Worm (Caenorhabditis elegans) whole organism, L1 larva: ENCODE measurements around the gene fbxa-135.

Source experiments
- C16A3.4 ChIP-seq: fragments of 150-350 bp; optimal IDR thresholded peaks from 2 replicates; lab custom pipeline; 2014; ENCODE audit warnings: missing biosample characterization, missing genetic modification characterization
- F16B12.6 ChIP-seq: fragments of 150-350 bp; optimal IDR thresholded peaks from 2 replicates; lab custom pipeline; 2014; ENCODE audit warnings: missing biosample characterization, missing genetic modification characterization
- aly-2 ChIP-seq: fragments of 150-350 bp; optimal IDR thresholded peaks from 2 replicates; lab custom pipeline; 2014; ENCODE audit warnings: missing biosample characterization, missing genetic modification characterization
- ceh-90 ChIP-seq: sonication (generic microtip); optimal IDR thresholded peaks from 2 replicates; lab custom pipeline; 2016; ENCODE audit warnings: missing genetic modification characterization, missing compliant biosample characterization
- dpl-1 ChIP-seq, 3 experiments: fragments of 150-350 bp in 2 of 3; sonication (generic microtip) in 1 of 3; optimal IDR thresholded peaks; 2 replicates each; lab custom pipeline; 2014 to 2017; ENCODE audit warnings: missing biosample characterization in 3 of 3, missing genetic modification characterization in 3 of 3, missing genetic modification reagents in 3 of 3
- dsc-1 ChIP-seq: sonication (generic microtip); optimal IDR thresholded peaks from 2 replicates; lab custom pipeline; 2016; ENCODE audit warnings: mild to moderate bottlenecking, missing genetic modification characterization, missing compliant biosample characterization
- efl-1 ChIP-seq, 4 experiments: fragments of 150-350 bp; optimal IDR thresholded peaks in 3 of 4; peaks in 1 of 4; 1 replicate in 1 of 4; 2 replicates in 3 of 4; lab custom pipeline; 2014; ENCODE audit warnings: missing biosample characterization in 2 of 4, missing genetic modification characterization in 2 of 4, missing genetic modification reagents in 2 of 4
- efl-3 ChIP-seq: fragments of 200-800 bp; sonication (Bioruptor generic); optimal IDR thresholded peaks from 2 replicates; lab custom pipeline; 2018; ENCODE audit warnings: mild to moderate bottlenecking, missing genetic modification characterization, missing compliant biosample characterization
- egl-13 ChIP-seq: sonication (generic microtip); optimal IDR thresholded peaks from 2 replicates; lab custom pipeline; 2016; ENCODE audit warnings: missing genotype, missing genetic modification reagents, missing genetic modification characterization, missing compliant biosample characterization
- elt-2 ChIP-seq: sonication (generic microtip); optimal IDR thresholded peaks from 2 replicates; lab custom pipeline; 2016; ENCODE audit warnings: missing genetic modification characterization, mild to moderate bottlenecking, inconsistent platforms, missing compliant biosample characterization, missing genetic modification reagents
- ets-5 ChIP-seq: fragments of 200-800 bp; sonication (Bioruptor generic); IDR thresholded peaks from 2 replicates; pipeline ENCODE4 v1.3.6; 2022; ENCODE audit warnings: missing genetic modification characterization, missing compliant biosample characterization
- fkh-4 ChIP-seq: sonication (generic microtip); optimal IDR thresholded peaks from 2 replicates; lab custom pipeline; 2016; ENCODE audit warnings: missing compliant biosample characterization, missing genetic modification characterization, borderline replicate concordance
- isw-1 ChIP-seq: fragments of 200-800 bp; sonication (Bioruptor generic); IDR thresholded peaks from 2 replicates; pipeline ENCODE4 v1.3.6; 2022; ENCODE audit warnings: missing genetic modification characterization, missing compliant biosample characterization
- lin-15B ChIP-seq: fragments of 150-350 bp; sonication (generic microtip); optimal IDR thresholded peaks from 3 replicates; lab custom pipeline; 2014; ENCODE audit warnings: missing biosample characterization, missing genetic modification characterization
- lin-35 ChIP-seq, 2 experiments: fragments of 150-350 bp; optimal IDR thresholded peaks; 2 replicates each; lab custom pipeline; 2014; ENCODE audit warnings: missing biosample characterization in 2 of 2, missing genetic modification characterization in 2 of 2, missing genetic modification reagents in 2 of 2
- lin-39 ChIP-seq: fragments of 150-350 bp; optimal IDR thresholded peaks from 2 replicates; lab custom pipeline; 2014; ENCODE audit warnings: missing biosample characterization, missing genetic modification reagents, missing genetic modification characterization
- lsy-2 ChIP-seq, 2 experiments: fragments of 150-350 bp; optimal IDR thresholded peaks; 2 replicates each; lab custom pipeline; 2014; ENCODE audit warnings: missing biosample characterization in 2 of 2, missing genetic modification characterization in 2 of 2
- mep-1 ChIP-seq: fragments of 150-350 bp; optimal IDR thresholded peaks from 2 replicates; lab custom pipeline; 2014; ENCODE audit warnings: missing biosample characterization, missing genetic modification characterization
- nhr-19 ChIP-seq: fragments of 200-800 bp; sonication (Bioruptor generic); conservative IDR thresholded peaks from 2 replicates; pipeline ENCODE4 v1.3.6; 2022; ENCODE audit warnings: missing genetic modification characterization, missing compliant biosample characterization
- nhr-237 ChIP-seq: fragments of 150-350 bp; optimal IDR thresholded peaks from 2 replicates; lab custom pipeline; 2014; ENCODE audit warnings: missing biosample characterization, missing genetic modification characterization
- nhr-28 ChIP-seq: fragments of 150-350 bp; optimal IDR thresholded peaks from 2 replicates; lab custom pipeline; 2014; ENCODE audit warnings: missing biosample characterization, missing genetic modification characterization
- nhr-76 ChIP-seq: sonication (generic microtip); optimal IDR thresholded peaks from 2 replicates; lab custom pipeline; 2017; ENCODE audit warnings: missing biosample characterization, missing genetic modification characterization
- nhr-85 ChIP-seq: sonication (generic microtip); peaks from one replicate; lab custom pipeline; 2016; ENCODE audit warnings: missing genetic modification characterization, inconsistent platforms, missing compliant biosample characterization
- nhr-90 ChIP-seq: sonication (generic microtip); optimal IDR thresholded peaks from 2 replicates; lab custom pipeline; 2016; ENCODE audit warnings: mild to moderate bottlenecking, missing genetic modification characterization, missing compliant biosample characterization; ENCODE audit not compliant: poor library complexity
- pax-3 ChIP-seq: fragments of 200-800 bp; sonication (Bioruptor generic); optimal IDR thresholded peaks from 2 replicates; lab custom pipeline; 2018; ENCODE audit warnings: mild to moderate bottlenecking, missing genetic modification characterization, moderate library complexity, missing compliant biosample characterization
- pqm-1 ChIP-seq: sonication (generic microtip); optimal IDR thresholded peaks from 3 replicates; lab custom pipeline; 2017; ENCODE audit warnings: missing biosample characterization, missing genetic modification characterization
- snpc-4 ChIP-seq: fragments of 150-350 bp; optimal IDR thresholded peaks from 2 replicates; lab custom pipeline; 2014; ENCODE audit warnings: missing biosample characterization, missing genetic modification characterization
- snu-23 ChIP-seq: sonication (generic microtip); optimal IDR thresholded peaks from 2 replicates; lab custom pipeline; 2016; ENCODE audit warnings: missing genetic modification characterization, missing compliant biosample characterization
- sox-4 ChIP-seq: sonication (generic microtip); optimal IDR thresholded peaks from 2 replicates; lab custom pipeline; 2016; ENCODE audit warnings: missing genetic modification characterization, missing compliant biosample characterization
- sptf-1 ChIP-seq: fragments of 150-350 bp; optimal IDR thresholded peaks from 2 replicates; lab custom pipeline; 2014; ENCODE audit warnings: missing biosample characterization, missing genetic modification characterization
- tlp-1 ChIP-seq: fragments of 150-350 bp; optimal IDR thresholded peaks from 2 replicates; lab custom pipeline; 2014; ENCODE audit warnings: missing biosample characterization, missing genetic modification characterization
- unc-130 ChIP-seq: fragments of 150-350 bp; optimal IDR thresholded peaks from 2 replicates; lab custom pipeline; 2017; ENCODE audit warnings: missing biosample characterization, missing genetic modification characterization, inconsistent platforms
- unc-30 ChIP-seq: sonication (generic microtip); optimal IDR thresholded peaks from 2 replicates; lab custom pipeline; 2017; ENCODE audit warnings: missing biosample characterization, missing genetic modification characterization
- unc-86 ChIP-seq: sonication (generic microtip); optimal IDR thresholded peaks from 2 replicates; lab custom pipeline; 2016; ENCODE audit warnings: missing genetic modification characterization, missing compliant biosample characterization
- unc-98 ChIP-seq: fragments of 200-800 bp; sonication (Bioruptor generic); IDR thresholded peaks from 2 replicates; pipeline ENCODE4 v1.3.6; 2022; ENCODE audit warnings: missing genetic modification characterization, missing compliant biosample characterization
- vab-15 ChIP-seq: sonication (generic microtip); optimal IDR thresholded peaks from 2 replicates; lab custom pipeline; 2017; ENCODE audit warnings: missing genotype, mild to moderate bottlenecking, missing genetic modification characterization, missing compliant biosample characterization
- zag-1 ChIP-seq: fragments of 150-350 bp; optimal IDR thresholded peaks from 2 replicates; lab custom pipeline; 2014; ENCODE audit warnings: missing biosample characterization, missing genetic modification characterization

The fbxa-135 gene

DNA sequence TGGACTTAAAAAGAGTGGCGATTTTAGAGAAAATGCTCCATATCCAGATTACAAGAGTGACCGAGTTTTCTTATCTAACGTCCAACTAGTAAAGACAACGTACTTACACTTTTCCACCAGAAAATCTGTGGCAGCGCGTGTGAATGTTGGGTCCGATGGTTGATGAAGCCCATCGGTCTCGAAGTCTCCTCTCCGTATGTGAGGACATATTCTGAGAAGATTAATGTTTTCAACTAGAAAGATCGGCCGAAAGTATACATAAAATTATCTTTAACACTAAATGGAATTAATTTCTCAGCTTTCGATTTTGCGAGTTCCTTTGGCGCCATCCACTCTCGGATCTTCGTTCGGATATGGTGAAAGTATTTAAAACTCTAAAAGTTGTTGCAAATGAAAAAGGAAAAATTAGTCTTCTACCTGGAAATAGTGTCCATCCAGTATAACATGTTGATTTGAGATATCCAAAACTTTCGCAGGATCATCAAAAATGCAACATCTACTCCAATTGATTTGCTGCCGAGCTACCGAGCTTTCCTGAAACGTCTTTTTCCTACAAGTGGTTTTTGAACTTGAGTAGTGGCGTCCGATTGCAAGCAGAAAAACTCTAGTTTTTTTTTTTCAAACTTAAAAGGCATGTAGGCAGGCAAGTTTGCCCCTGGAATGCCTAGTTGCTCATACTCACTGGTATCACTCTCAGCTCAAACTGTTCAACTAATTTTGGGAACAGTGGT, 29.4 kb downstream of the fbxa-135 start:
- no peak for TF ChIP-seq elt-2 (tag; lab: Kevin White, UChicago)
- TF ChIP-seq nhr-85 (tag; lab: Kevin White, UChicago) = no peak
- peak; percentile 23 for TF ChIP-seq pqm-1
- no peak for TF ChIP-seq isw-1
- no peak for TF ChIP-seq lin-15B (tag; lab: Kevin White, UChicago)
- TF ChIP-seq pax-3 (tag; lab: Kevin White, UChicago) = peak; percentile 51
- TF ChIP-seq egl-13 (tag; lab: Kevin White, UChicago) = no peak
- TF ChIP-seq snpc-4 (tag; lab: Kevin White, UChicago) = no peak
- no peak for TF ChIP-seq sox-4 (tag; lab: Kevin White, UChicago)
- TF ChIP-seq aly-2 = no peak
- TF ChIP-seq nhr-90 (tag; lab: Kevin White, UChicago) = no peak
- TF ChIP-seq efl-1 (optimal IDR thresholded peaks at IDR 0.05; lab: Kevin White, UChicago) = no peak
- peak in 1 of 2 experiments; percentile 81 for TF ChIP-seq efl-1 (GFP tag; optimal IDR thresholded peaks at IDR 0.05 in 1 of 2; lab: Kevin White, UChicago)
- no peak for TF ChIP-seq vab-15
- no peak for TF ChIP-seq nhr-76 (tag; lab: Kevin White, UChicago)
- TF ChIP-seq snu-23 (GFP tag; lab: Kevin White, UChicago) = no peak
- no peak for TF ChIP-seq sptf-1 (tag; lab: Kevin White, UChicago)
- TF ChIP-seq unc-86 (tag; lab: Kevin White, UChicago) = no peak
- no peak for TF ChIP-seq zag-1 (tag; lab: Kevin White, UChicago)
- TF ChIP-seq nhr-28 (tag; lab: Kevin White, UChicago) = no peak
- no peak for TF ChIP-seq C16A3.4
- no peak for TF ChIP-seq lin-35 (GFP tag; optimal IDR thresholded peaks at IDR 0.05; lab: Kevin White, UChicago)
- no peak for TF ChIP-seq unc-130 (tag; lab: Kevin White, UChicago)
- no peak for TF ChIP-seq efl-3
- no peak for TF ChIP-seq nhr-237 (tag; lab: Kevin White, UChicago)

DNA sequence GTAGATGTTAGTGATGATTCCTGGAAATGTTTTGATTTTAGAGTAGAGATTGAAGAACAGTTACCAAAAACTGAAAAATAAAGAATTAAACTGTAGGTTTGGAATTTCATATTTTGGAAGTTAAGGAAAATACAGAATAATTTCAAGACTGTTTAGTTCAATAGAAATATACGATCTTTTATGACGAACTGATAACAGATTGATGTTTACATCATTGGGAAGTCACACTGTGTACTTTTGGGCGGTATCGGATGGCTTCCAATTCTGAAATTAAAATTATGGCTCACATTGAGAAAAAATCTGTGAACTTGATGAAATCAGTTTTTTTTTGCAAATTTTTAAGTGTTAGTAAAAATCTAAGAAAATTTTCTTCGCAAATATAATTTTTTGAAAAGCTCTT, 30.4 kb downstream of the fbxa-135 start, which contains the start of gene T26H5.8:
Gene T26H5.8, minus strand, starts transcription at position 270 of the 400 bp plus-strand sequence.
- TF ChIP-seq efl-1 (optimal IDR thresholded peaks at IDR 0.05; lab: Kevin White, UChicago) (no peak), efl-1 (GFP tag; optimal IDR thresholded peaks at IDR 0.05 in 1 of 2; lab: Kevin White, UChicago) (peak in 1 of 2 experiments; percentile 4), lin-35 (GFP tag; optimal IDR thresholded peaks at IDR 0.05; lab: Kevin White, UChicago) (peak in 1 of 2 experiments; percentile 25), ceh-90 (no peak), pqm-1 (peak; percentile 46), elt-2 (tag; lab: Kevin White, UChicago) (peak; percentile 41), dsc-1 (tag; lab: Kevin White, UChicago) (no peak)

DNA sequence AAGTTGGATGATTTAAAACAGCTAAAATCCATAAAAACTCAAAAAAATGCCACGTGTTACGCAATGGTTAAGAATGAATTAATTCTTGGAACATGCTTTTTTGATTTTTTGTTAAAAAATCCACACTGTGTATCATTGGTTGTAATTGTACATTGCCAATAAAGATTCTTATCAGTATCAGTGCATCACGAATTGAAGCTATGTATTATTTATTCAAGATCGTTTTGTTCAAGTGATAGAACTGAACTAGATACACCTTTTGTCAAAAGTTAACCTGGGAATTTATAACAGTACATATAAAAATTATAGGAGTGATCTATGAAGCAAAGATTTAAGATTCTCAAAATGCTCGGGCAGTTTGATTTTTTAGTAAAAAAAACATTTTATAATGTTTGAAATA, 32.6 kb downstream of the fbxa-135 start:
- TF ChIP-seq fkh-4 (tag; lab: Kevin White, UChicago) = no peak
- TF ChIP-seq elt-2 (tag; lab: Kevin White, UChicago) = peak; percentile 36

DNA sequence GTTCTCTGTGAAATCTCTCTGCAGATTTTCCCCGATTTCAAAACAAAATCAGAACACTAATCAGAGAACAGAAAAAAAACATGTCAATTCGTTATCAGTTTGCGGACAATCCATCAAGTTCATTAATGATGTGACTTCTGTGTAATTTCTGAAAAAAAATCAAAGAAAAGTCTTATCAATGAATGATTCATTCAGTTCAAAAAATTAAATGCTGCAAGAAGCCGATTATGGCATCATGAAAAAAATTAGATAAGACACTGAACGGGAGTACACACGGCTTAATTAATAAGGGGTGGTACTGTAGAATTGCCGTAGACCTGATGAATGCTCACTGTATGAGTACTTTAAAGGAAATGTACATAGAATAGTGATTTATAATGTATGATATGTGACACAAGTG, 34.1 kb downstream of the fbxa-135 start:
- TF ChIP-seq lin-39 (tag; lab: Kevin White, UChicago) (no peak), elt-2 (tag; lab: Kevin White, UChicago) (peak; percentile 61)

ce11 chrV:15442384-15442783, 40.3 kb downstream of the fbxa-135 start:
- TF ChIP-seq snu-23 (GFP tag; lab: Kevin White, UChicago) = no peak
- TF ChIP-seq ets-5 = no peak
- no peak for TF ChIP-seq lsy-2 (tag; optimal IDR thresholded peaks at IDR 0.05; lab: Kevin White, UChicago)
- TF ChIP-seq pqm-1 = no peak
- no peak for TF ChIP-seq unc-86 (tag; lab: Kevin White, UChicago)
- TF ChIP-seq unc-30 (tag; lab: Kevin White, UChicago) = no peak
- TF ChIP-seq nhr-19 (GFP tag; lab: Robert Waterston, UW) = no peak
- TF ChIP-seq nhr-28 (tag; lab: Kevin White, UChicago) = no peak
- TF ChIP-seq lin-15B (tag; lab: Kevin White, UChicago) = no peak
- TF ChIP-seq vab-15 = no peak
- no peak for TF ChIP-seq dpl-1 (GFP tag; optimal IDR thresholded peaks at IDR 0.05; lab: Kevin White, UChicago)
- no peak for TF ChIP-seq tlp-1 (tag; lab: Kevin White, UChicago)
- no peak for TF ChIP-seq unc-98 (GFP tag; lab: Robert Waterston, UW)
- TF ChIP-seq F16B12.6 (tag; lab: Kevin White, UChicago) = no peak
- no peak for TF ChIP-seq mep-1 (tag; lab: Kevin White, UChicago)
